Worm (Caenorhabditis elegans): ENCODE data around the gene acdh-12.

DNA sequence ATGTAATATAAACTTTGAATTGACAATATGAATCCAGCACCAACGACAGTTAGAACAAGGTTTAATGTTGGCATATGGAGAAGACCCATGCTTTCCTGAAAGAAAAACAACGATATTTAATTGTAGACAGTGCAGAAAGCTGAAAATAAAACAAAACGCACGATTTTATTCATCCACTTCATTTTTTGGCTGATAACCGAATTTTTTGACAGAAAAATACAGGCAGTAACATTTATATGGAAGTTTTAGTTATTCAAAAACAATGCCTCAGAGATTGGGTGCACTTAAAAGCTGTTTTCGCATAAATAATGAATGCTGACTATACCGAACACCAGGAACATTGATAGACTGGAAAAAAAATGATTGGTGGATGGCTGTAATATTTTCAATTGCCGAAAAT lies 29.7 kb downstream of the acdh-12 start, which contains the start of gene mfsd-13.2:
- no peak for TF ChIP-seq him-1 (tag; optimal IDR thresholded peaks at IDR 0.05)
- TF ChIP-seq W03F9.2 (tag; optimal IDR thresholded peaks at IDR 0.05) = no peak
